Fruit fly (Drosophila melanogaster): Measurements from ENCODE around the gene CG7049.

DNA sequence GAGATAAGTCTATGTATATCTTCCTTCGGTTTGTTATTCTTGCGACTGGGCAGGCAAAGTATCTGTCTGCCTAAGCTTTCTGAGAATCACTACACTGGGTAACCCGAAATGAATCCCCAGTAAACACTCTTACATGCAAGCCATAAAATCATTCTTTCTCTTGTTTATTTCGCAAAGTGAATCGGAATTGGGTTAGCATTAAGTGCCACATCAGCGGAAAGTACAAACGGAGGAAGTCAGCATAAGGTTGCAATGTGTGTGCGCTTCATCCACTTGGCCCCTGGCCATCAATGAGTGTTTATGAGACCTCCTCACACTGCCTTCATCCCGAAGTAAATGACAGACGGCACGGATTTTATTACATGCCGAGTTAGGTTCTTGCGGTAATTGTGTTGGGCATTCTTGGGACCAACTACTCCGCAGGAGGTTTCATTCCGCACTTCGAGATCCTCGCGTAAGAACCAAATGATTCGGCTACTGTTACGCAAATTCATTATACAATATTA, 18.3 kb downstream of the CG7049 start:
- TF ChIP-seq bigmax (GFP tag; optimal IDR thresholded peaks at IDR 0.05): no peak
- no peak for TF ChIP-seq br (optimal IDR thresholded peaks at IDR 0.05)
- no peak for TF ChIP-seq Gsc (GFP tag; IDR thresholded peaks at IDR 0.05)
- TF ChIP-seq CG7987 (GFP tag; optimal IDR thresholded peaks at IDR 0.05): no peak
- no peak for TF ChIP-seq gcm (GFP tag; optimal IDR thresholded peaks at IDR 0.05)
- TF ChIP-seq Med (GFP tag): no peak
- TF ChIP-seq insv (GFP tag; optimal IDR thresholded peaks at IDR 0.05): no peak
- no peak for TF ChIP-seq kni (GFP tag; optimal IDR thresholded peaks at IDR 0.05)
- TF ChIP-seq CG11093 (GFP tag; IDR thresholded peaks at IDR 0.05): no peak
